Worm (Caenorhabditis elegans): Measurements from ENCODE around the gene lec-10.

lec-10 gene

ce11 chrV:6467676-6468075, 21.2 kb downstream of the lec-10 start:
- TF ChIP-seq B0310.2 (tag; optimal IDR thresholded peaks at IDR 0.05) (no peak), aly-1 (tag; optimal IDR thresholded peaks at IDR 0.05) (no peak), ceh-13 (GFP tag; optimal IDR thresholded peaks at IDR 0.05) (no peak), sea-1 (GFP tag; conservative IDR thresholded peaks at IDR 0.05) (no peak), F13C5.2 (tag; optimal IDR thresholded peaks at IDR 0.05) (no peak), ceh-36 (tag; optimal IDR thresholded peaks at IDR 0.05) (no peak), scrt-1 (GFP tag; IDR thresholded peaks at IDR 0.05) (no peak), tbx-11 (GFP tag; IDR thresholded peaks at IDR 0.05) (no peak), ets-7 (tag; optimal IDR thresholded peaks at IDR 0.05) (no peak), hmg-4 (GFP tag; optimal IDR thresholded peaks at IDR 0.05) (no peak)

DNA sequence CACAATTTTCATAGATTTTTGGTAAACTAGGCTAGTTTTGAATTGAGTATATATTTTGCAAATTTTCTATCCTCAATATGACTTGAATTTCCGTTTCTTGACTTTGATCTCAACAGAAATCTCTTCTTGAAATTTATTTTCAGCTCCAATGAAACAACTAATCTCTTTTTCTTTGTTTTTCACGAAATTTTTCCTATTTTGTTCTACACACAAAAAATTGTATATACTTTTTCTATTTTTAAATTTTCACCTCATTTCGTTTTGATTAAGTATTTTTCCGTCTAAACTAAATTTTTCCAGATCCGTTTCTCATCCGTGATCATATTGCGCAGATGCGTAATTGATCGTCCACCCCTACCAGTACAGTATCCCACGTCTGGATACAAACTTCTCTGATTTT, 24.2 kb downstream of the lec-10 start, which contains the start of gene unc-83:
TSS of gene unc-83 (plus strand) at position 301 of the 400 bp plus-strand sequence.
- TF ChIP-seq flt-1 (GFP tag; IDR thresholded peaks at IDR 0.05) (no peak), B0310.2 (tag; optimal IDR thresholded peaks at IDR 0.05) (no peak), scrt-1 (GFP tag; IDR thresholded peaks at IDR 0.05) (no peak), tra-4 (tag; optimal IDR thresholded peaks at IDR 0.05) (no peak), aly-1 (tag; optimal IDR thresholded peaks at IDR 0.05) (no peak), sea-1 (GFP tag; conservative IDR thresholded peaks at IDR 0.05) (no peak)

ce11 chrV:6464238-6464637, 24.7 kb downstream of the lec-10 start:
- no peak for TF ChIP-seq flt-1 (GFP tag; IDR thresholded peaks at IDR 0.05)

- no peak for TF ChIP-seq ets-7 (tag; optimal IDR thresholded peaks at IDR 0.05)
- no peak for TF ChIP-seq ama-1 (optimal IDR thresholded peaks at IDR 0.05)
- TF ChIP-seq F13C5.2 (tag; optimal IDR thresholded peaks at IDR 0.05): no peak
- no peak for TF ChIP-seq hmbx-1 (tag; optimal IDR thresholded peaks at IDR 0.05)
- no peak for TF ChIP-seq B0310.2 (tag; optimal IDR thresholded peaks at IDR 0.05)
- no peak for TF ChIP-seq flt-1 (GFP tag; IDR thresholded peaks at IDR 0.05)
- TF ChIP-seq hmg-4 (GFP tag; optimal IDR thresholded peaks at IDR 0.05): no peak
- no peak for TF ChIP-seq ceh-36 (tag; optimal IDR thresholded peaks at IDR 0.05)
- no peak for TF ChIP-seq tbx-37 (GFP tag; conservative IDR thresholded peaks at IDR 0.05)
- TF ChIP-seq ceh-13 (GFP tag; optimal IDR thresholded peaks at IDR 0.05): no peak
- no peak for TF ChIP-seq pes-1 (GFP tag; IDR thresholded peaks at IDR 0.05)
- no peak for TF ChIP-seq scrt-1 (GFP tag; IDR thresholded peaks at IDR 0.05)
- no peak for TF ChIP-seq tbx-11 (GFP tag; IDR thresholded peaks at IDR 0.05)
- TF ChIP-seq hnd-1 (tag; optimal IDR thresholded peaks at IDR 0.05): no peak
These were observed 26.3 kb downstream of the lec-10 start for ce11 chrV:6462606-6463005.

ce11 chrV:6461250-6461649, 27.7 kb downstream of the lec-10 start:
- TF ChIP-seq tbx-11 (GFP tag; IDR thresholded peaks at IDR 0.05) (no peak), ceh-13 (GFP tag; optimal IDR thresholded peaks at IDR 0.05) (no peak), F13C5.2 (tag; optimal IDR thresholded peaks at IDR 0.05) (no peak), sea-1 (GFP tag; conservative IDR thresholded peaks at IDR 0.05) (no peak), ama-1 (optimal IDR thresholded peaks at IDR 0.05) (no peak), ceh-36 (tag; optimal IDR thresholded peaks at IDR 0.05) (no peak), pes-1 (GFP tag; IDR thresholded peaks at IDR 0.05) (no peak), ets-7 (tag; optimal IDR thresholded peaks at IDR 0.05) (no peak), hmg-4 (GFP tag; optimal IDR thresholded peaks at IDR 0.05) (no peak), tbx-37 (GFP tag; conservative IDR thresholded peaks at IDR 0.05) (no peak), hmbx-1 (tag; optimal IDR thresholded peaks at IDR 0.05) (no peak), scrt-1 (GFP tag; IDR thresholded peaks at IDR 0.05) (no peak), flt-1 (GFP tag; IDR thresholded peaks at IDR 0.05) (no peak), B0310.2 (tag; optimal IDR thresholded peaks at IDR 0.05) (no peak), hnd-1 (tag; optimal IDR thresholded peaks at IDR 0.05) (no peak), aly-1 (tag; optimal IDR thresholded peaks at IDR 0.05) (no peak), tra-4 (tag; optimal IDR thresholded peaks at IDR 0.05) (no peak)

DNA sequence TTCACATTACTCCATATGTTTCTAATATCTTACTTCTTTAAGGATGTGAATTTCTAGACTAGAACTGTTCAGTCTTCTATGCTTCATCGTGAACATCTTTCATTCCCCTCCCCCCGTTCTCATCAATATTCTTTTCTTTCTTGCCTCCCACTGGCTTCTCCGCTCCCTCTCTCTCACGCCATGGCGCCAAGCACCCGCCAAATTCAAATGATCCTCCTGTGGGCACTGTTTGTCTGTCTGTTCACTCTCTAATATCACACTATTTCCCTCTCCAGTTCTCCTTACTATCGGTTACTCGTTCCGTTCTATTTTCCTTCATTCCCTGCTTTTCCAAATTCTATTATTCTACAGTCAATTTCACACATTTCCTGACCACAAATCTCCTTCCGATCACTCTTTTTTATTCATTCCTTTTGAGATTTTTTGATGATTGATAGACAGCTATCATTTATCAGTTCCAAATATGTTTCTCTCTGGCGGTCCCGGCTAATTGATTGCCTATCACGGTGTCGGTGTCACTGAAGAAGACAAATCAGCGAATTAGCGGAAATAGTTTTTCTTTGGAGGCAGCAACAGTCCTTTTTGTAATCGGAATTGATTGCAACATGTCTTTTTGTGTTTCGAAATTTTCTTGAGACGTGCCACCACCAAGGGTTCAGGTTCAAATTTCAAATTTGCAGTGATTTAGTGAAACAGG, 30.5 kb downstream of the lec-10 start:
- TF ChIP-seq tra-4 (tag; optimal IDR thresholded peaks at IDR 0.05): no peak
- no peak for TF ChIP-seq F13C5.2 (tag; optimal IDR thresholded peaks at IDR 0.05)
- no peak for TF ChIP-seq sea-1 (GFP tag; conservative IDR thresholded peaks at IDR 0.05)
- no peak for TF ChIP-seq ceh-36 (tag; optimal IDR thresholded peaks at IDR 0.05)
- TF ChIP-seq tbx-11 (GFP tag; IDR thresholded peaks at IDR 0.05): no peak
- no peak for TF ChIP-seq hmg-4 (GFP tag; optimal IDR thresholded peaks at IDR 0.05)
- TF ChIP-seq scrt-1 (GFP tag; IDR thresholded peaks at IDR 0.05): no peak
- TF ChIP-seq hnd-1 (tag; optimal IDR thresholded peaks at IDR 0.05): no peak
- no peak for TF ChIP-seq ceh-13 (GFP tag; optimal IDR thresholded peaks at IDR 0.05)
- TF ChIP-seq pes-1 (GFP tag; IDR thresholded peaks at IDR 0.05): no peak
- no peak for TF ChIP-seq hmbx-1 (tag; optimal IDR thresholded peaks at IDR 0.05)
- no peak for TF ChIP-seq ama-1 (optimal IDR thresholded peaks at IDR 0.05)
- TF ChIP-seq tbx-37 (GFP tag; conservative IDR thresholded peaks at IDR 0.05): no peak
- no peak for TF ChIP-seq ets-7 (tag; optimal IDR thresholded peaks at IDR 0.05)
- no peak for TF ChIP-seq aly-1 (tag; optimal IDR thresholded peaks at IDR 0.05)
- TF ChIP-seq flt-1 (GFP tag; IDR thresholded peaks at IDR 0.05): no peak
- TF ChIP-seq B0310.2 (tag; optimal IDR thresholded peaks at IDR 0.05): no peak

ce11 chrV:6456903-6457302, 32.0 kb downstream of the lec-10 start:
- TF ChIP-seq sea-1 (GFP tag; conservative IDR thresholded peaks at IDR 0.05): no peak
- no peak for TF ChIP-seq ets-7 (tag; optimal IDR thresholded peaks at IDR 0.05)
- TF ChIP-seq ceh-13 (GFP tag; optimal IDR thresholded peaks at IDR 0.05): no peak
- TF ChIP-seq hmg-4 (GFP tag; optimal IDR thresholded peaks at IDR 0.05): no peak
- no peak for TF ChIP-seq tra-4 (tag; optimal IDR thresholded peaks at IDR 0.05)
- no peak for TF ChIP-seq F13C5.2 (tag; optimal IDR thresholded peaks at IDR 0.05)
- TF ChIP-seq hnd-1 (tag; optimal IDR thresholded peaks at IDR 0.05): no peak
- TF ChIP-seq ceh-36 (tag; optimal IDR thresholded peaks at IDR 0.05): no peak
- TF ChIP-seq ama-1 (optimal IDR thresholded peaks at IDR 0.05): no peak
- no peak for TF ChIP-seq hmbx-1 (tag; optimal IDR thresholded peaks at IDR 0.05)
- TF ChIP-seq tbx-37 (GFP tag; conservative IDR thresholded peaks at IDR 0.05): no peak

Measured in whole organism, early embryonic.